Fruit fly (Drosophila melanogaster) whole organism, embryonic: ENCODE measurements around the gene CG14982.

Source experiments
- CG10543 ChIP-seq: fragments of 200-800 bp; sonication (Bioruptor generic); optimal IDR thresholded peaks from 3 replicates; lab custom pipeline; 2017; ENCODE audit warnings: missing biosample characterization, mild to moderate bottlenecking, missing genetic modification characterization, moderate library complexity
- CG11504 ChIP-seq: fragments of 200-800 bp; sonication (Bioruptor generic); optimal IDR thresholded peaks from 3 replicates; lab custom pipeline; 2019; ENCODE audit warnings: missing biosample characterization, mild to moderate bottlenecking, missing genetic modification characterization, moderate library complexity
- CG12104 ChIP-seq: fragments of 200-800 bp; sonication (Bioruptor generic); optimal IDR thresholded peaks from 3 replicates; lab custom pipeline; 2016; ENCODE audit warnings: missing biosample characterization, missing genetic modification characterization
- CG12659 ChIP-seq: fragments of 200-800 bp; sonication (Bioruptor generic); optimal IDR thresholded peaks from 3 replicates; lab custom pipeline; 2017; ENCODE audit warnings: mild to moderate bottlenecking, missing biosample characterization, missing genetic modification reagents, missing genetic modification characterization
- CG13296 ChIP-seq: fragments of 200-800 bp; sonication (Bioruptor generic); optimal IDR thresholded peaks from 3 replicates; lab custom pipeline; 2018; ENCODE audit warnings: missing biosample characterization, mild to moderate bottlenecking, missing genetic modification characterization
- CG16813 ChIP-seq: fragments of 200-800 bp; sonication (Bioruptor generic); IDR thresholded peaks from 3 replicates; pipeline ENCODE4 v1.3.6; 2022; ENCODE audit warnings: missing biosample characterization, missing genetic modification characterization; ENCODE audit not compliant: partially characterized antibody
- CG18011 ChIP-seq: fragments of 200-800 bp; sonication (Bioruptor generic); optimal IDR thresholded peaks from 2 replicates; lab custom pipeline; 2017; ENCODE audit warnings: missing biosample characterization, missing genetic modification characterization, mild to moderate bottlenecking, moderate library complexity, missing genotype
- CG18619 ChIP-seq: fragments of 200-800 bp; sonication (Bioruptor generic); optimal IDR thresholded peaks from 3 replicates; lab custom pipeline; 2017; ENCODE audit warnings: missing biosample characterization, mild to moderate bottlenecking, missing genetic modification characterization
- CG2712 ChIP-seq: fragments of 200-800 bp; optimal IDR thresholded peaks from 3 replicates; lab custom pipeline; 2019; ENCODE audit warnings: missing biosample characterization, mild to moderate bottlenecking, missing genetic modification characterization, moderate library complexity
- CG30403 ChIP-seq: fragments of 200-800 bp; sonication (Bioruptor generic); optimal IDR thresholded peaks from 3 replicates; lab custom pipeline; 2016; ENCODE audit warnings: missing biosample characterization, missing genetic modification characterization
- CG31388 ChIP-seq: fragments of 200-800 bp; sonication (Bioruptor generic); optimal IDR thresholded peaks from 2 replicates; lab custom pipeline; 2016; ENCODE audit warnings: missing biosample characterization, missing genetic modification characterization
- CG3726 ChIP-seq: fragments of 200-800 bp; sonication (Bioruptor generic); IDR thresholded peaks from 3 replicates; pipeline ENCODE4, ENCODE4 v1.3.6; 2022; ENCODE audit warnings: missing biosample characterization, missing genetic modification characterization
- CG4282 ChIP-seq: fragments of 200-800 bp; sonication (Bioruptor generic); optimal IDR thresholded peaks from 2 replicates; lab custom pipeline; 2016; ENCODE audit warnings: missing biosample characterization, missing genetic modification characterization
- CG4730 ChIP-seq: fragments of 200-800 bp; sonication (Bioruptor generic); IDR thresholded peaks from 2 replicates; pipeline ENCODE4 v1.3.6; 2022; ENCODE audit warnings: missing biosample characterization, missing genetic modification characterization
- CG6765 ChIP-seq: fragments of 200-800 bp; sonication (Bioruptor generic); optimal IDR thresholded peaks from 3 replicates; lab custom pipeline; 2017; ENCODE audit warnings: missing biosample characterization, mild to moderate bottlenecking, missing genetic modification characterization
- CG7839 ChIP-seq: fragments of 200-800 bp; sonication (Bioruptor generic); optimal IDR thresholded peaks from 3 replicates; lab custom pipeline; 2018; ENCODE audit warnings: missing biosample characterization, mild to moderate bottlenecking, missing genetic modification characterization, moderate library complexity
- CG8944 ChIP-seq: fragments of 200-800 bp; sonication (Bioruptor generic); optimal IDR thresholded peaks from 3 replicates; lab custom pipeline; 2016; ENCODE audit warnings: missing biosample characterization, missing genetic modification characterization
- D19B ChIP-seq: fragments of 200-800 bp; sonication (Bioruptor generic); optimal IDR thresholded peaks from 2 replicates; lab custom pipeline; 2017; ENCODE audit warnings: missing biosample characterization, mild to moderate bottlenecking, missing genetic modification characterization
- Dad ChIP-seq: fragments of 200-800 bp; sonication (Bioruptor generic); optimal IDR thresholded peaks from 3 replicates; lab custom pipeline; 2016; ENCODE audit warnings: missing biosample characterization, missing genetic modification characterization
- Deaf1 ChIP-seq: fragments of 200-800 bp; optimal IDR thresholded peaks from 3 replicates; lab custom pipeline; 2019; ENCODE audit warnings: missing biosample characterization, mild to moderate bottlenecking, missing genetic modification characterization, moderate library complexity
- Doc2 ChIP-seq: fragments of 200-800 bp; sonication (Bioruptor generic); IDR thresholded peaks from 2 replicates; pipeline ENCODE4 v1.3.6; 2022; ENCODE audit warnings: missing biosample characterization, missing genetic modification characterization
- E2f1 ChIP-seq: fragments of 200-800 bp; sonication (Bioruptor generic); IDR thresholded peaks from 2 replicates; pipeline ENCODE4 v1.3.6; 2022; ENCODE audit warnings: missing biosample characterization, missing genetic modification characterization
- Elba2 ChIP-seq: fragments of 200-800 bp; sonication (Bioruptor generic); optimal IDR thresholded peaks from 3 replicates; lab custom pipeline; 2016; ENCODE audit warnings: missing biosample characterization, missing genetic modification characterization
- Ets65A ChIP-seq: fragments of 200-800 bp; sonication (Bioruptor generic); peaks from one replicate; lab custom pipeline; 2016; ENCODE audit warnings: missing biosample characterization, missing genetic modification characterization
- HLH3B ChIP-seq: fragments of 200-800 bp; sonication (Bioruptor generic); IDR thresholded peaks from 2 replicates; pipeline ENCODE4 v1.3.6; 2022; ENCODE audit warnings: missing biosample characterization, missing genetic modification characterization
- MBD-R2 ChIP-seq: fragments of 200-800 bp; sonication (Bioruptor generic); IDR thresholded peaks from 2 replicates; pipeline ENCODE4 v1.3.6; 2022; ENCODE audit warnings: missing biosample characterization, missing genetic modification characterization
- Mad ChIP-seq: fragments of 200-800 bp; sonication (Bioruptor generic); optimal IDR thresholded peaks from 2 replicates; lab custom pipeline; 2016; ENCODE audit warnings: missing biosample characterization, missing genetic modification characterization
- Sry-β ChIP-seq: fragments of 200-800 bp; sonication (Bioruptor generic); optimal IDR thresholded peaks from 2 replicates; lab custom pipeline; 2018; ENCODE audit warnings: missing biosample characterization, mild to moderate bottlenecking, missing genetic modification characterization, moderate library complexity
- Sry-δ ChIP-seq: fragments of 200-800 bp; sonication (Bioruptor generic); optimal IDR thresholded peaks from 2 replicates; lab custom pipeline; 2016; ENCODE audit warnings: missing biosample characterization, missing genetic modification characterization
- YL-1 ChIP-seq: fragments of 200-800 bp; sonication (Bioruptor generic); optimal IDR thresholded peaks from 3 replicates; lab custom pipeline; 2017; ENCODE audit warnings: missing biosample characterization, mild to moderate bottlenecking, missing genetic modification characterization
- abd-A ChIP-seq: fragments of 200-800 bp; sonication (Bioruptor generic); optimal IDR thresholded peaks from 3 replicates; lab custom pipeline; 2019; ENCODE audit warnings: missing biosample characterization, mild to moderate bottlenecking, missing genetic modification characterization, moderate library complexity
- ara ChIP-seq: fragments of 200-800 bp; sonication (Bioruptor generic); IDR thresholded peaks from 2 replicates; pipeline ENCODE4 v1.3.6; 2022; ENCODE audit warnings: missing biosample characterization, missing genetic modification characterization
- cas ChIP-seq: fragments of 200-800 bp; sonication (Bioruptor generic); IDR thresholded peaks from 2 replicates; pipeline ENCODE4 v1.3.6; 2022; ENCODE audit warnings: missing biosample characterization, missing genetic modification characterization
- dmrt11E ChIP-seq: fragments of 200-800 bp; sonication (Bioruptor generic); optimal IDR thresholded peaks from 3 replicates; lab custom pipeline; 2018; ENCODE audit warnings: missing biosample characterization, mild to moderate bottlenecking, missing genetic modification characterization, moderate library complexity
- fu2 ChIP-seq: fragments of 200-800 bp; sonication (Bioruptor generic); optimal IDR thresholded peaks from 2 replicates; lab custom pipeline; 2016; ENCODE audit warnings: missing biosample characterization, missing genetic modification characterization
- gro ChIP-seq: fragments of 200-800 bp; sonication (Bioruptor generic); optimal IDR thresholded peaks from 2 replicates; lab custom pipeline; 2016; ENCODE audit warnings: missing biosample characterization, missing genetic modification characterization
- hbn ChIP-seq: fragments of 200-800 bp; sonication (Bioruptor generic); IDR thresholded peaks from 2 replicates; pipeline ENCODE4 v1.3.6; 2022; ENCODE audit warnings: missing biosample characterization, missing genetic modification characterization; ENCODE audit not compliant: partially characterized antibody
- ken ChIP-seq: fragments of 200-800 bp; sonication (Bioruptor generic); IDR thresholded peaks from 3 replicates; pipeline ENCODE4 v1.3.6; 2022; ENCODE audit warnings: missing biosample characterization, missing genetic modification characterization
- mirr ChIP-seq: fragments of 200-800 bp; sonication (Bioruptor generic); optimal IDR thresholded peaks from 3 replicates; lab custom pipeline; 2018; ENCODE audit warnings: missing biosample characterization, mild to moderate bottlenecking, missing genetic modification characterization
- nerfin-2 ChIP-seq: fragments of 200-800 bp; sonication (Bioruptor generic); IDR thresholded peaks from 2 replicates; pipeline ENCODE4 v1.3.6; 2022; ENCODE audit warnings: missing biosample characterization, missing genetic modification characterization; ENCODE audit not compliant: partially characterized antibody
- nmo ChIP-seq: fragments of 200-800 bp; sonication (Bioruptor generic); optimal IDR thresholded peaks from 2 replicates; lab custom pipeline; 2018; ENCODE audit warnings: missing biosample characterization, mild to moderate bottlenecking, missing genetic modification characterization, moderate library complexity
- prd ChIP-seq, 3 experiments: fragments of >200 bp in 2 of 3; fragments of 200-800 bp in 1 of 3; sonication (Bioruptor generic) in 1 of 3; optimal IDR thresholded peaks in 2 of 3; IDR thresholded peaks in 1 of 3; 2 replicates in 2 of 3; 3 replicates in 1 of 3; pipeline versions ENCODE4 v1.3.6 to Lab custom; 2017 to 2022; ENCODE audit warnings: missing biosample characterization in 1 of 3, missing genetic modification characterization in 1 of 3
- rib ChIP-seq: fragments of 200-800 bp; sonication (Bioruptor generic); IDR thresholded peaks from 2 replicates; pipeline ENCODE4 v1.3.6; 2022; ENCODE audit warnings: missing biosample characterization, missing genetic modification characterization
- row ChIP-seq: fragments of 200-800 bp; sonication (Bioruptor generic); IDR thresholded peaks from 3 replicates; pipeline ENCODE4 v1.3.6; 2022; ENCODE audit warnings: missing biosample characterization, missing genetic modification characterization
- sc ChIP-seq, 3 experiments: fragments of >200 bp in 2 of 3; fragments of 200-800 bp in 1 of 3; sonication (Bioruptor generic) in 1 of 3; optimal IDR thresholded peaks; 2 replicates in 2 of 3; 3 replicates in 1 of 3; lab custom pipeline; 2017; ENCODE audit warnings: mild to moderate bottlenecking in 1 of 3, missing biosample characterization in 1 of 3, missing genetic modification characterization in 1 of 3, missing genetic modification reagents in 1 of 3
- sens-2 ChIP-seq: fragments of 200-800 bp; sonication (Bioruptor generic); IDR thresholded peaks from 2 replicates; pipeline ENCODE4 v1.3.6; 2022; ENCODE audit warnings: missing biosample characterization, missing genetic modification characterization
- wdn ChIP-seq: fragments of 200-800 bp; sonication (Bioruptor generic); IDR thresholded peaks from 2 replicates; pipeline ENCODE4 v1.3.6; 2022; ENCODE audit warnings: missing biosample characterization, missing genetic modification characterization
- wek ChIP-seq: fragments of 200-800 bp; sonication (Bioruptor generic); optimal IDR thresholded peaks from 3 replicates; lab custom pipeline; 2018; ENCODE audit warnings: missing biosample characterization, mild to moderate bottlenecking, missing genetic modification characterization, moderate library complexity

CG14982 gene

DNA sequence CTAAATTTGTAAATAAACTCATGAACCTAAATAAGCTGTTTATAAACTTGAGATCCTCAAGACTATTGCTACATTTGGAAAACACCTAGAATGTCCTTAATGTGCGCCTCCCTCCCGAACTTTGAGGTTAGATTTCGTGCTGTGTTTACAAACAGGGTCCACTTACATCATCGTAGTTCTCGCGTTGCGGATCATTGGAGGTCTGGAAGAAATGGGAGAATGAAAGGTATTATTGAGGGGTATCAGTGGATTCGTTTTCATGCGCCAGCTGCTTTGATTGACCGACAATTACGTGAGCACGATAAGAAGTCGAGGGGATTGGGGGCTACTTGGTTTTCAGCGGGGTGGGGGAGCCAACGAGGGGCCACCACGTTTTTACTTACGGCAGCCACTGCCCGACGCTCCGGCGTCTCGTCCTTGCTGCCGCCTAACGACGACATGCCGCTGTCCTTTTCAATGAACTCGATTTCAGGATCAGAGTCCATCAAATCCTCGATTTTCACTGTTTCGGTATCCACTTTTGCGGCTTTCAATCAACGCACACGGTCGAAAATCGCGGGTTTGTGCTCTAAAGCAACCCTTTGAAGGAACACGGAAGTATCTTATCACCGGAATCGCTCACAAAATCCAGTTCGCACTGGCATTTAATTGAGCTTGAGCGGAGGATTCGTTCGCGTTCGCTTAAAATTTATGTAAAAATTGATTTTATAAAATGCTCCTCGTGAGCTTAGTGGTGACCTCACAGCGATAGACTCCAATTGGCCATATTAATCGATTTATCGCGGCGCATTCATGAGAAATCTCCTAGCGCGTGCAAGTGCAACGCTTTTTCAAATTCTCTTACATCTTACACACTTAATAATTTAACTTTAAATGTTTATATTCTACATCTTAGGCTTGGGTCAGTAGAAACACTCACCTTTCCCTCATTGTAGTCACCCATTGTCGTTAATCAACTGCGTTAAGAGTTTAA lies 33.4 kb upstream of the CG14982 start (continued):
- no peak for TF ChIP-seq ara (GFP tag; lab: Robert Waterston, UW)
- TF ChIP-seq E2f1 (GFP tag; lab: Robert Waterston, UW) = no peak
- no peak for TF ChIP-seq sens-2 (GFP tag; lab: Robert Waterston, UW)
- TF ChIP-seq CG4282 (GFP tag; lab: Kevin White, UChicago) = no peak
- TF ChIP-seq CG31388 (GFP tag; lab: Kevin White, UChicago) = no peak
- TF ChIP-seq Sry-δ = peak; percentile 90
- no peak for TF ChIP-seq CG7839 (tag; lab: Kevin White, UChicago)
- TF ChIP-seq D19B (GFP tag; lab: Kevin White, UChicago) = peak; percentile 76
- no peak for TF ChIP-seq Sry-β (GFP tag; lab: Kevin White, UChicago)
- no peak for TF ChIP-seq dmrt11E (tag; lab: Kevin White, UChicago)
- TF ChIP-seq CG11504 (tag; lab: Kevin White, UChicago) = no peak
- TF ChIP-seq sc (optimal IDR thresholded peaks at IDR 0.05; lab: Kevin White, UChicago) = no peak
- TF ChIP-seq sc (GFP tag; optimal IDR thresholded peaks at IDR 0.05; lab: Kevin White, UChicago) = no peak
- TF ChIP-seq abd-A (tag; lab: Kevin White, UChicago) = no peak
- TF ChIP-seq CG18619 (GFP tag; lab: Kevin White, UChicago) = no peak
- TF ChIP-seq CG10543 = no peak
- TF ChIP-seq CG4730 (GFP tag; lab: Robert Waterston, UW) = no peak
- TF ChIP-seq CG16813 (GFP tag; lab: Robert Waterston, UW) = peak; percentile 55; the same call in 2 of the 3 replicates
- peak; percentile 31; the same call in 1 of the 2 replicates for TF ChIP-seq MBD-R2
- no peak for TF ChIP-seq CG13296 (GFP tag; lab: Kevin White, UChicago)
- TF ChIP-seq prd (optimal IDR thresholded peaks at IDR 0.05; lab: Kevin White, UChicago) = no peak
- no peak for TF ChIP-seq prd (GFP tag; IDR thresholded peaks at IDR 0.05; lab: Robert Waterston, UW)
- TF ChIP-seq Deaf1 (tag; lab: Kevin White, UChicago) = peak; percentile 22
- no peak for TF ChIP-seq CG30403 (GFP tag; lab: Kevin White, UChicago)
- no peak for TF ChIP-seq CG3726 (GFP tag; lab: Robert Waterston, UW)
- TF ChIP-seq nmo (GFP tag; lab: Kevin White, UChicago) = no peak
- TF ChIP-seq ken (GFP tag; lab: Robert Waterston, UW) = no peak
- TF ChIP-seq CG8944 = no peak
- peak; percentile 1 for TF ChIP-seq Mad
- TF ChIP-seq wek (GFP tag; lab: Kevin White, UChicago) = no peak
- TF ChIP-seq nerfin-2 (GFP tag; lab: Robert Waterston, UW) = 0 out of 2 replicates have a peak, but pooled peaks have one; percentile 51
- TF ChIP-seq YL-1 (GFP tag; lab: Kevin White, UChicago) = peak; percentile 31
- no peak for TF ChIP-seq CG6765 (GFP tag; lab: Kevin White, UChicago)
- no peak for TF ChIP-seq row
- no peak for TF ChIP-seq Ets65A (GFP tag; lab: Kevin White, UChicago)
- no peak for TF ChIP-seq CG12104 (GFP tag; lab: Kevin White, UChicago)
- no peak for TF ChIP-seq mirr
- TF ChIP-seq rib (GFP tag; lab: Robert Waterston, UW) = 0 out of 2 replicates have a peak, but pooled peaks have one; percentile 36
- TF ChIP-seq CG2712 (tag; lab: Kevin White, UChicago) = peak; percentile 40
- no peak for TF ChIP-seq CG18011 (GFP tag; lab: Kevin White, UChicago)
- TF ChIP-seq HLH3B = no peak
- peak; percentile 96 for TF ChIP-seq Elba2
- no peak for TF ChIP-seq gro (GFP tag; lab: Kevin White, UChicago)
- TF ChIP-seq wdn = no peak
- no peak for TF ChIP-seq cas (GFP tag; lab: Robert Waterston, UW)
- peak; percentile 29 for TF ChIP-seq CG12659
- TF ChIP-seq Doc2 (GFP tag; lab: Robert Waterston, UW) = no peak
- TF ChIP-seq Dad (GFP tag; lab: Kevin White, UChicago) = no peak
- no peak for TF ChIP-seq fu2
- TF ChIP-seq hbn (GFP tag; lab: Robert Waterston, UW) = peak; percentile 56; the same call in 1 of the 2 replicates
